Worm (Caenorhabditis elegans) whole organism, young adult: Measurements from ENCODE around the gene srt-19.

Source experiments
- C17E4.6 ChIP-seq: fragments of 200-800 bp; sonication (Bioruptor generic); IDR thresholded peaks from 2 replicates; pipeline ENCODE4 v1.3.6; 2022; ENCODE audit warnings: missing genetic modification reagents, missing genetic modification characterization, missing compliant biosample characterization
- ama-1 ChIP-seq, 3 experiments: fragments of 150-350 bp in 1 of 3; sonication (generic microtip) in 2 of 3; optimal IDR thresholded peaks; 2 replicates each; lab custom pipeline; 2014 to 2018; ENCODE audit warnings: missing biosample characterization in 2 of 3, missing genetic modification characterization in 2 of 3, missing genetic modification reagents in 2 of 3
- attf-3 ChIP-seq: fragments of 200-800 bp; sonication (Bioruptor generic); conservative IDR thresholded peaks from 2 replicates; pipeline ENCODE4 v1.3.6; 2022; ENCODE audit warnings: missing genetic modification reagents, missing genetic modification characterization, missing compliant biosample characterization
- ceh-58 ChIP-seq: fragments of 200-800 bp; sonication (Bioruptor generic); IDR thresholded peaks from 2 replicates; pipeline ENCODE4 v1.3.6; 2022; ENCODE audit warnings: missing genetic modification characterization, missing compliant biosample characterization
- dpl-1 ChIP-seq: fragments of 150-350 bp; optimal IDR thresholded peaks from 2 replicates; lab custom pipeline; 2014; ENCODE audit warnings: missing biosample characterization, missing genetic modification reagents, missing genetic modification characterization
- hlh-26 ChIP-seq: fragments of 200-800 bp; sonication (Bioruptor generic); conservative IDR thresholded peaks from 2 replicates; pipeline ENCODE4 v1.3.6; 2022; ENCODE audit warnings: missing genetic modification reagents, missing genetic modification characterization, missing compliant biosample characterization
- lin-40 ChIP-seq: sonication (generic microtip); optimal IDR thresholded peaks from 2 replicates; lab custom pipeline; 2016; ENCODE audit warnings: missing genetic modification characterization, mild to moderate bottlenecking, missing compliant biosample characterization, missing genotype, missing genetic modification reagents
- nhr-80 ChIP-seq: sonication (generic microtip); optimal IDR thresholded peaks from 2 replicates; lab custom pipeline; 2016; ENCODE audit warnings: missing genetic modification characterization, missing compliant biosample characterization
- nhr-90 ChIP-seq: sonication (generic microtip); optimal IDR thresholded peaks from 2 replicates; lab custom pipeline; 2016; ENCODE audit warnings: missing genotype, mild to moderate bottlenecking, missing genetic modification characterization, missing compliant biosample characterization
- snpc-3.4 ChIP-seq: sonication (generic microtip); optimal IDR thresholded peaks from 2 replicates; lab custom pipeline; 2017; ENCODE audit warnings: missing genetic modification characterization, mild to moderate bottlenecking, missing compliant biosample characterization, antibody characterized with exemption, moderate library complexity, missing genotype, missing genetic modification reagents
- sptf-2 ChIP-seq: fragments of 200-800 bp; sonication (Bioruptor generic); optimal IDR thresholded peaks from 2 replicates; lab custom pipeline; 2018; ENCODE audit warnings: mild to moderate bottlenecking, missing genetic modification characterization, missing compliant biosample characterization
- unc-130 ChIP-seq: sonication (generic microtip); optimal IDR thresholded peaks from 2 replicates; lab custom pipeline; 2016; ENCODE audit warnings: missing genetic modification reagents, missing genetic modification characterization, missing compliant biosample characterization
- ztf-22 ChIP-seq: fragments of 200-800 bp; sonication (Bioruptor generic); optimal IDR thresholded peaks from 2 replicates; lab custom pipeline; 2018; ENCODE audit warnings: mild to moderate bottlenecking, missing genetic modification characterization, moderate library complexity, missing compliant biosample characterization
- ztf-3 ChIP-seq: fragments of 200-800 bp; sonication (Bioruptor generic); optimal IDR thresholded peaks from 2 replicates; lab custom pipeline; 2018; ENCODE audit warnings: mild to moderate bottlenecking, missing genetic modification characterization, missing compliant biosample characterization

DNA sequence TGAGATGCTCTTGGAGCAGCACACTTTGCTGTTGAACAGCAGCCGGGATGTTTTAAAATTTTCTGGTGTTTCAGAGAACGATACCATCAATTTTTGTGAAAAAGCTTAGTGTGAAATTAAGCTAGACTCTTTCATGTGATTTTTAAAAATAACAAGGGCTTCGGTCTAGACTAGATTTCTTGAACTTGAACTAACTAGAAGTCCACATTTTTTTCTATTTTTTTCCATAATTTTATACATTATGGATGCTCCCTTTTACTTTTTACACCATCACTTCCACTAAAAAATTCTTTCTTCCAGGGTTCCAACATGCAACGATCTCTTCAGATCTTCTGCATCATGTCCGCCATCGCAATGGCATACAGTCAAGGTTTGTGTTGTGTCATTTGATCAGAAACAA is 48.7 kb upstream of the srt-19 start, which contains the start of gene nlp-13:
- TF ChIP-seq ama-1 (optimal IDR thresholded peaks at IDR 0.05; lab: Kevin White, UChicago) (no peak), ama-1 (GFP tag; optimal IDR thresholded peaks at IDR 0.05; lab: Kevin White, UChicago) (no peak), C17E4.6 (GFP tag; lab: Robert Waterston, UW) (no peak), unc-130 (no peak), ztf-22 (GFP tag; lab: Kevin White, UChicago) (no peak), lin-40 (tag; lab: Kevin White, UChicago) (no peak), nhr-90 (no peak), dpl-1 (GFP tag; lab: Kevin White, UChicago) (no peak), ztf-3 (GFP tag; lab: Kevin White, UChicago) (no peak), sptf-2 (GFP tag; lab: Kevin White, UChicago) (no peak), ceh-58 (GFP tag; lab: Robert Waterston, UW) (no peak), snpc-3.4 (no peak), attf-3 (GFP tag; lab: Robert Waterston, UW) (no peak), nhr-80 (no peak), hlh-26 (GFP tag; lab: Robert Waterston, UW) (no peak)
